Worm (Caenorhabditis elegans) whole organism, young adult: Measurements from ENCODE around the gene Y69E1A.8.
A peak's percentile ranks its signal among the peaks of the same experiment; 100 is the strongest.

ENCODE experiments used
- B0261.1 ChIP-seq: sonication (generic microtip); optimal IDR thresholded peaks from 2 replicates; lab custom pipeline; 2016; ENCODE audit warnings: mild to moderate bottlenecking, missing genetic modification characterization, moderate library complexity, missing compliant biosample characterization
- B0336.3 ChIP-seq: fragments of 200-800 bp; sonication (Bioruptor generic); IDR thresholded peaks from 2 replicates; pipeline ENCODE4 v1.3.6; 2022; ENCODE audit warnings: missing genetic modification characterization, missing compliant biosample characterization
- C17E4.6 ChIP-seq: fragments of 200-800 bp; sonication (Bioruptor generic); IDR thresholded peaks from 2 replicates; pipeline ENCODE4 v1.3.6; 2022; ENCODE audit warnings: missing genetic modification reagents, missing genetic modification characterization, missing compliant biosample characterization
- F23B12.7 ChIP-seq: sonication (generic microtip); optimal IDR thresholded peaks from 2 replicates; lab custom pipeline; 2017; ENCODE audit warnings: missing genetic modification characterization, mild to moderate bottlenecking, missing compliant biosample characterization, antibody characterized with exemption, moderate library complexity; ENCODE audit not compliant: insufficient read depth
- F37B4.10 ChIP-seq: fragments of 200-800 bp; sonication (Bioruptor generic); IDR thresholded peaks from 2 replicates; pipeline ENCODE4 v1.3.6; 2022; ENCODE audit warnings: missing genetic modification characterization, missing compliant biosample characterization
- F39B2.1 ChIP-seq: fragments of 200-800 bp; sonication (Bioruptor generic); IDR thresholded peaks from 2 replicates; pipeline ENCODE4 v1.3.6; 2022; ENCODE audit warnings: missing genetic modification reagents, missing genetic modification characterization, missing compliant biosample characterization
- F57A8.1 ChIP-seq: fragments of 200-800 bp; sonication (Bioruptor generic); optimal IDR thresholded peaks from 2 replicates; lab custom pipeline; 2018; ENCODE audit warnings: mild to moderate bottlenecking, missing genetic modification characterization, moderate library complexity, missing compliant biosample characterization
- K11D2.4 ChIP-seq: fragments of 200-800 bp; sonication (Bioruptor generic); IDR thresholded peaks from 2 replicates; pipeline ENCODE4 v1.3.6; 2022; ENCODE audit warnings: missing genetic modification reagents, missing genetic modification characterization, missing compliant biosample characterization
- T07F8.4 ChIP-seq: sonication (generic microtip); optimal IDR thresholded peaks from 2 replicates; lab custom pipeline; 2016; ENCODE audit warnings: mild to moderate bottlenecking, missing genetic modification characterization, moderate library complexity, missing compliant biosample characterization
- Y67H2A.10 ChIP-seq: fragments of 200-800 bp; sonication (Bioruptor generic); conservative IDR thresholded peaks from 2 replicates; pipeline ENCODE4 v1.3.6; 2022; ENCODE audit warnings: missing genetic modification reagents, missing genetic modification characterization, missing compliant biosample characterization
- Y79H2A.3 ChIP-seq: fragments of 200-800 bp; sonication (Bioruptor generic); conservative IDR thresholded peaks from 2 replicates; pipeline ENCODE4 v1.3.6; 2022; ENCODE audit warnings: missing genetic modification reagents, missing genetic modification characterization, missing compliant biosample characterization
- aptf-3 ChIP-seq: fragments of 200-800 bp; sonication (Bioruptor generic); IDR thresholded peaks from 2 replicates; pipeline ENCODE4 v1.3.6; 2022; ENCODE audit warnings: missing genetic modification characterization, missing compliant biosample characterization
- attf-3 ChIP-seq: fragments of 200-800 bp; sonication (Bioruptor generic); conservative IDR thresholded peaks from 2 replicates; pipeline ENCODE4 v1.3.6; 2022; ENCODE audit warnings: missing genetic modification reagents, missing genetic modification characterization, missing compliant biosample characterization
- attf-5 ChIP-seq: fragments of 200-800 bp; sonication (Bioruptor generic); optimal IDR thresholded peaks from 2 replicates; lab custom pipeline; 2018; ENCODE audit warnings: mild to moderate bottlenecking, missing genetic modification characterization, missing compliant biosample characterization
- attf-6 ChIP-seq: fragments of 200-800 bp; sonication (Bioruptor generic); IDR thresholded peaks from 2 replicates; pipeline ENCODE4 v1.3.6; 2022; ENCODE audit warnings: missing genetic modification reagents, missing genetic modification characterization, missing compliant biosample characterization
- ccch-3 ChIP-seq: fragments of 200-800 bp; sonication (Bioruptor generic); optimal IDR thresholded peaks from 2 replicates; lab custom pipeline; 2018; ENCODE audit warnings: mild to moderate bottlenecking, missing genetic modification characterization, missing compliant biosample characterization
- ceh-100 ChIP-seq: fragments of 200-800 bp; sonication (Bioruptor generic); IDR thresholded peaks from 2 replicates; pipeline ENCODE4 v1.3.6; 2022; ENCODE audit warnings: missing genetic modification reagents, missing genetic modification characterization, missing compliant biosample characterization
- ceh-27 ChIP-seq: fragments of 200-800 bp; sonication (Bioruptor generic); optimal IDR thresholded peaks from 2 replicates; lab custom pipeline; 2018; ENCODE audit warnings: mild to moderate bottlenecking, missing genetic modification characterization, moderate library complexity, missing compliant biosample characterization
- chd-7 ChIP-seq: sonication (generic microtip); optimal IDR thresholded peaks from 2 replicates; lab custom pipeline; 2016; ENCODE audit warnings: mild to moderate bottlenecking, missing genetic modification characterization, moderate library complexity, missing compliant biosample characterization
- die-1 ChIP-seq: sonication (generic microtip); optimal IDR thresholded peaks from 2 replicates; lab custom pipeline; 2016; ENCODE audit warnings: missing genotype, mild to moderate bottlenecking, missing genetic modification characterization, missing compliant biosample characterization
- dox-1 ChIP-seq: fragments of 200-800 bp; sonication (Bioruptor generic); IDR thresholded peaks from 2 replicates; pipeline ENCODE4 v1.3.6; 2022; ENCODE audit warnings: missing genetic modification reagents, missing genetic modification characterization, missing compliant biosample characterization
- egl-44 ChIP-seq: fragments of 200-800 bp; sonication (Bioruptor generic); IDR thresholded peaks from 2 replicates; pipeline ENCODE4 v1.3.6; 2022; ENCODE audit warnings: missing genetic modification reagents, missing genetic modification characterization, missing compliant biosample characterization
- egrh-3 ChIP-seq: fragments of 200-800 bp; sonication (Bioruptor generic); IDR thresholded peaks from 2 replicates; pipeline ENCODE4 v1.3.6; 2022; ENCODE audit warnings: missing genetic modification reagents, missing genetic modification characterization, missing compliant biosample characterization
- ekl-4 ChIP-seq: fragments of 200-800 bp; sonication (Bioruptor generic); IDR thresholded peaks from 2 replicates; pipeline ENCODE4 v1.3.6; 2022; ENCODE audit warnings: missing genetic modification reagents, missing genetic modification characterization, missing compliant biosample characterization
- fkh-3 ChIP-seq: sonication (generic microtip); optimal IDR thresholded peaks from 2 replicates; lab custom pipeline; 2016; ENCODE audit warnings: mild to moderate bottlenecking, missing genetic modification characterization, missing compliant biosample characterization
- gei-17 ChIP-seq: fragments of 200-800 bp; sonication (Bioruptor generic); optimal IDR thresholded peaks from 2 replicates; lab custom pipeline; 2018; ENCODE audit warnings: mild to moderate bottlenecking, missing genetic modification characterization, missing compliant biosample characterization
- him-1 ChIP-seq: sonication (generic microtip); optimal IDR thresholded peaks from 2 replicates; lab custom pipeline; 2016; ENCODE audit warnings: missing genotype, missing genetic modification reagents, missing genetic modification characterization, missing compliant biosample characterization
- hrde-1 ChIP-seq: sonication (generic microtip); optimal IDR thresholded peaks from 2 replicates; lab custom pipeline; 2016; ENCODE audit warnings: missing genetic modification characterization, mild to moderate bottlenecking, missing compliant biosample characterization, moderate library complexity, missing genotype, missing genetic modification reagents, borderline replicate concordance
- hsf-1 ChIP-seq: fragments of 200-800 bp; sonication (Bioruptor generic); IDR thresholded peaks from 2 replicates; pipeline ENCODE4 v1.3.6; 2022; ENCODE audit warnings: missing genetic modification reagents, missing genetic modification characterization, missing compliant biosample characterization
- lag-1 ChIP-seq: fragments of 200-800 bp; sonication (Bioruptor generic); IDR thresholded peaks from 2 replicates; pipeline ENCODE4 v1.3.6; 2022; ENCODE audit warnings: missing genetic modification reagents, missing genetic modification characterization, missing compliant biosample characterization
- lin-35 ChIP-seq, 3 experiments: fragments of 150-350 bp in 2 of 3; sonication (generic microtip) in 1 of 3; optimal IDR thresholded peaks; 2 replicates each; lab custom pipeline; 2014 to 2018; ENCODE audit warnings: missing biosample characterization in 3 of 3, missing genetic modification characterization in 3 of 3, missing genetic modification reagents in 3 of 3
- lin-40 ChIP-seq: sonication (generic microtip); optimal IDR thresholded peaks from 2 replicates; lab custom pipeline; 2016; ENCODE audit warnings: missing genetic modification characterization, mild to moderate bottlenecking, missing compliant biosample characterization, missing genotype, missing genetic modification reagents
- madf-3 ChIP-seq: fragments of 200-800 bp; sonication (Bioruptor generic); IDR thresholded peaks from 2 replicates; pipeline ENCODE4 v1.3.6; 2022; ENCODE audit warnings: missing genetic modification reagents, missing genetic modification characterization, missing compliant biosample characterization
- madf-6 ChIP-seq: fragments of 200-800 bp; sonication (Bioruptor generic); IDR thresholded peaks from 2 replicates; pipeline ENCODE4 v1.3.6; 2022; ENCODE audit warnings: missing genetic modification reagents, missing genetic modification characterization, missing compliant biosample characterization
- mes-4 ChIP-seq: sonication (generic microtip); optimal IDR thresholded peaks from 2 replicates; lab custom pipeline; 2016; ENCODE audit warnings: missing genotype, missing genetic modification characterization, missing compliant biosample characterization
- mxl-1 ChIP-seq: sonication (generic microtip); optimal IDR thresholded peaks from 2 replicates; lab custom pipeline; 2016; ENCODE audit warnings: missing genetic modification characterization, missing compliant biosample characterization
- nfya-2 ChIP-seq: fragments of 200-800 bp; sonication (Bioruptor generic); IDR thresholded peaks from 2 replicates; pipeline ENCODE4 v1.3.6; 2022; ENCODE audit warnings: missing genetic modification reagents, missing genetic modification characterization, missing compliant biosample characterization
- nhr-80 ChIP-seq: sonication (generic microtip); optimal IDR thresholded peaks from 2 replicates; lab custom pipeline; 2016; ENCODE audit warnings: missing genetic modification characterization, missing compliant biosample characterization
- repo-1 ChIP-seq: sonication (generic microtip); optimal IDR thresholded peaks from 2 replicates; lab custom pipeline; 2017; ENCODE audit warnings: mild to moderate bottlenecking, missing genetic modification characterization, missing compliant biosample characterization
- sdz-38 ChIP-seq: sonication (generic microtip); optimal IDR thresholded peaks from 2 replicates; lab custom pipeline; 2016; ENCODE audit warnings: missing genotype, missing genetic modification characterization, missing compliant biosample characterization
- snpc-3.4 ChIP-seq: sonication (generic microtip); optimal IDR thresholded peaks from 2 replicates; lab custom pipeline; 2017; ENCODE audit warnings: missing genetic modification characterization, mild to moderate bottlenecking, missing compliant biosample characterization, antibody characterized with exemption, moderate library complexity, missing genotype, missing genetic modification reagents
- somi-1 ChIP-seq: fragments of 200-800 bp; sonication (Bioruptor generic); optimal IDR thresholded peaks from 2 replicates; lab custom pipeline; 2018; ENCODE audit warnings: mild to moderate bottlenecking, missing genetic modification characterization, missing compliant biosample characterization
- sptf-2 ChIP-seq: fragments of 200-800 bp; sonication (Bioruptor generic); optimal IDR thresholded peaks from 2 replicates; lab custom pipeline; 2018; ENCODE audit warnings: mild to moderate bottlenecking, missing genetic modification characterization, missing compliant biosample characterization
- tbx-9 ChIP-seq: sonication (generic microtip); optimal IDR thresholded peaks from 2 replicates; lab custom pipeline; 2016; ENCODE audit warnings: borderline replicate concordance, missing genetic modification characterization, inconsistent platforms, missing compliant biosample characterization
- unc-130 ChIP-seq: sonication (generic microtip); optimal IDR thresholded peaks from 2 replicates; lab custom pipeline; 2016; ENCODE audit warnings: missing genetic modification reagents, missing genetic modification characterization, missing compliant biosample characterization
- ztf-18 ChIP-seq: sonication (generic microtip); optimal IDR thresholded peaks from 2 replicates; lab custom pipeline; 2016; ENCODE audit warnings: missing genotype, mild to moderate bottlenecking, missing genetic modification characterization, missing compliant biosample characterization
- ztf-22 ChIP-seq: fragments of 200-800 bp; sonication (Bioruptor generic); optimal IDR thresholded peaks from 2 replicates; lab custom pipeline; 2018; ENCODE audit warnings: mild to moderate bottlenecking, missing genetic modification characterization, moderate library complexity, missing compliant biosample characterization

The Y69E1A.8 gene

ce11 chrIV:10935336-10935735 lies 31.1 kb upstream of the Y69E1A.8 start (continued):
- TF ChIP-seq B0261.1 (no peak), T07F8.4 (tag; lab: Kevin White, UChicago) (no peak), C17E4.6 (GFP tag; lab: Robert Waterston, UW) (no peak), snpc-3.4 (tag; lab: Kevin White, UChicago) (no peak), F57A8.1 (GFP tag; lab: Kevin White, UChicago) (no peak), madf-6 (GFP tag; lab: Robert Waterston, UW) (no peak; the same call in 1 of the 2 replicates), hsf-1 (GFP tag; lab: Robert Waterston, UW) (no peak), Y67H2A.10 (peak; percentile 70; the same call in 1 of the 2 replicates), lag-1 (GFP tag; lab: Robert Waterston, UW) (no peak), F39B2.1 (GFP tag; lab: Robert Waterston, UW) (no peak), somi-1 (GFP tag; lab: Kevin White, UChicago) (peak; percentile 91), madf-3 (GFP tag; lab: Robert Waterston, UW) (peak; percentile 80; the same call in 1 of the 2 replicates), ceh-100 (GFP tag; lab: Robert Waterston, UW) (no peak), mxl-1 (tag; lab: Kevin White, UChicago) (no peak), him-1 (no peak), attf-6 (GFP tag; lab: Robert Waterston, UW) (no peak), dox-1 (GFP tag; lab: Robert Waterston, UW) (peak; percentile 75), aptf-3 (no peak), B0336.3 (GFP tag; lab: Robert Waterston, UW) (peak; percentile 17; the same call in 1 of the 2 replicates), hrde-1 (tag; lab: Kevin White, UChicago) (no peak), attf-5 (GFP tag; lab: Kevin White, UChicago) (peak; percentile 72), unc-130 (no peak), sdz-38 (no peak), F23B12.7 (tag; lab: Kevin White, UChicago) (no peak), ztf-18 (tag; lab: Kevin White, UChicago) (no peak), fkh-3 (tag; lab: Kevin White, UChicago) (no peak), mes-4 (tag; lab: Kevin White, UChicago) (no peak), egl-44 (GFP tag; lab: Robert Waterston, UW) (peak; percentile 74), lin-35 (GFP tag; optimal IDR thresholded peaks at IDR 0.05; lab: Kevin White, UChicago) (peak in 1 of 3 experiments; percentile 85), ccch-3 (no peak), nfya-2 (GFP tag; lab: Robert Waterston, UW) (no peak), sptf-2 (GFP tag; lab: Kevin White, UChicago) (no peak), ztf-22 (GFP tag; lab: Kevin White, UChicago) (peak; percentile 75), chd-7 (tag; lab: Kevin White, UChicago) (peak; percentile 85), ekl-4 (peak; percentile 85), repo-1 (tag; lab: Kevin White, UChicago) (no peak), nhr-80 (no peak), ceh-27 (peak; percentile 83)

ce11 chrIV:10935853-10936491 lies 30.4 kb upstream of the Y69E1A.8 start, which contains the start of gene lgg-2:
lgg-2 (minus strand) TSS chrIV:10935903.
- TF ChIP-seq attf-6 (GFP tag; lab: Robert Waterston, UW) (no peak), unc-130 (no peak), gei-17 (GFP tag; lab: Kevin White, UChicago) (peak; percentile 67), C17E4.6 (GFP tag; lab: Robert Waterston, UW) (0 out of 2 replicates have a peak, but pooled peaks have one; percentile 8), F37B4.10 (GFP tag; lab: Robert Waterston, UW) (0 out of 2 replicates have a peak, but pooled peaks have one; percentile 28), tbx-9 (tag; lab: Kevin White, UChicago) (no peak), Y79H2A.3 (no peak), lin-40 (tag; lab: Kevin White, UChicago) (peak; percentile 95), K11D2.4 (GFP tag; lab: Robert Waterston, UW) (peak; percentile 91), die-1 (tag; lab: Kevin White, UChicago) (peak; percentile 21), egrh-3 (GFP tag; lab: Robert Waterston, UW) (peak; percentile 11; the same call in 1 of the 2 replicates), repo-1 (tag; lab: Kevin White, UChicago) (peak; percentile 47), F39B2.1 (GFP tag; lab: Robert Waterston, UW) (no peak), hrde-1 (tag; lab: Kevin White, UChicago) (no peak), attf-3 (GFP tag; lab: Robert Waterston, UW) (peak; percentile 31; the same call in 1 of the 2 replicates), ceh-27 (peak; percentile 94)
